Fruit fly (Drosophila melanogaster) whole organism, embryonic: ENCODE results near the gene CG45218.

Experiments used
- BtbVII ChIP-seq: fragments of 200-800 bp; sonication (Bioruptor generic); optimal IDR thresholded peaks from 3 replicates; lab custom pipeline; 2017; ENCODE audit warnings: missing biosample characterization, mild to moderate bottlenecking, missing genetic modification characterization
- CG10321 ChIP-seq: fragments of 200-800 bp; sonication (Bioruptor generic); IDR thresholded peaks from 2 replicates; pipeline ENCODE4 v1.3.6; 2022; ENCODE audit warnings: missing biosample characterization, missing genetic modification characterization
- CG10543 ChIP-seq: fragments of 200-800 bp; sonication (Bioruptor generic); optimal IDR thresholded peaks from 3 replicates; lab custom pipeline; 2017; ENCODE audit warnings: missing biosample characterization, mild to moderate bottlenecking, missing genetic modification characterization, moderate library complexity
- CG10979 ChIP-seq: fragments of 200-800 bp; sonication (Bioruptor generic); optimal IDR thresholded peaks from 2 replicates; lab custom pipeline; 2018; ENCODE audit warnings: missing biosample characterization, mild to moderate bottlenecking, missing genetic modification characterization, moderate library complexity
- CG12659 ChIP-seq: fragments of 200-800 bp; sonication (Bioruptor generic); optimal IDR thresholded peaks from 3 replicates; lab custom pipeline; 2017; ENCODE audit warnings: mild to moderate bottlenecking, missing biosample characterization, missing genetic modification reagents, missing genetic modification characterization
- CG14667 ChIP-seq: fragments of 200-800 bp; sonication (Bioruptor generic); IDR thresholded peaks from 2 replicates; pipeline ENCODE4 v1.3.6; 2022; ENCODE audit warnings: missing biosample characterization, missing genetic modification characterization
- CG14710 ChIP-seq: fragments of 200-800 bp; sonication (Bioruptor generic); optimal IDR thresholded peaks from 3 replicates; lab custom pipeline; 2019; ENCODE audit warnings: missing biosample characterization, mild to moderate bottlenecking, missing genetic modification characterization, moderate library complexity
- CG17359 ChIP-seq: fragments of 200-800 bp; sonication (Bioruptor generic); optimal IDR thresholded peaks from 3 replicates; lab custom pipeline; 2018; ENCODE audit warnings: missing biosample characterization, mild to moderate bottlenecking, missing genetic modification characterization, moderate library complexity
- CG18011 ChIP-seq: fragments of 200-800 bp; sonication (Bioruptor generic); optimal IDR thresholded peaks from 2 replicates; lab custom pipeline; 2017; ENCODE audit warnings: missing biosample characterization, missing genetic modification characterization, mild to moderate bottlenecking, moderate library complexity, missing genotype
- CG18262 ChIP-seq: fragments of 200-800 bp; optimal IDR thresholded peaks from 3 replicates; lab custom pipeline; 2019; ENCODE audit warnings: missing biosample characterization, mild to moderate bottlenecking, missing genetic modification characterization, moderate library complexity
- CG2129 ChIP-seq: fragments of 200-800 bp; sonication (Bioruptor generic); IDR thresholded peaks from 2 replicates; pipeline ENCODE4 v1.3.6; 2022; ENCODE audit warnings: missing biosample characterization, missing genetic modification characterization; ENCODE audit not compliant: partially characterized antibody
- CG2199 ChIP-seq: fragments of 200-800 bp; sonication (Bioruptor generic); IDR thresholded peaks from 3 replicates; pipeline ENCODE4 v1.3.6; 2022; ENCODE audit warnings: missing biosample characterization, missing genetic modification characterization
- CG2678 ChIP-seq: fragments of 200-800 bp; sonication (Bioruptor generic); optimal IDR thresholded peaks from 3 replicates; lab custom pipeline; 2019; ENCODE audit warnings: missing biosample characterization, mild to moderate bottlenecking, missing genetic modification characterization, moderate library complexity
- CG3163 ChIP-seq: fragments of 200-800 bp; sonication (Bioruptor generic); optimal IDR thresholded peaks from 3 replicates; lab custom pipeline; 2016; ENCODE audit warnings: missing biosample characterization, missing genetic modification characterization
- CG32532 ChIP-seq: fragments of 200-800 bp; sonication (Bioruptor generic); IDR thresholded peaks from 2 replicates; pipeline ENCODE4 v1.3.6; 2022; ENCODE audit warnings: missing biosample characterization, missing genetic modification characterization
- CG32767 ChIP-seq: fragments of 200-800 bp; sonication (Bioruptor generic); IDR thresholded peaks from 2 replicates; pipeline ENCODE4 v1.3.6; 2022; ENCODE audit warnings: missing biosample characterization, missing genetic modification characterization
- CG4328 ChIP-seq: fragments of 200-800 bp; sonication (Bioruptor generic); optimal IDR thresholded peaks from 3 replicates; lab custom pipeline; 2017; ENCODE audit warnings: missing biosample characterization, missing genetic modification reagents, missing genetic modification characterization
- CG4360 ChIP-seq: fragments of 200-800 bp; sonication (Bioruptor generic); IDR thresholded peaks from 2 replicates; pipeline ENCODE4 v1.3.6; 2022; ENCODE audit warnings: missing biosample characterization, missing genetic modification characterization
- CG6175 ChIP-seq: fragments of 200-800 bp; sonication (Bioruptor generic); IDR thresholded peaks from 3 replicates; pipeline ENCODE4 v1.3.6; 2022; ENCODE audit warnings: missing biosample characterization, missing genetic modification characterization
- CG6254 ChIP-seq: fragments of 200-800 bp; sonication (Bioruptor generic); optimal IDR thresholded peaks from 3 replicates; lab custom pipeline; 2017; ENCODE audit warnings: mild to moderate bottlenecking, missing biosample characterization, missing genetic modification reagents, missing genetic modification characterization
- CG6765 ChIP-seq: fragments of 200-800 bp; sonication (Bioruptor generic); optimal IDR thresholded peaks from 3 replicates; lab custom pipeline; 2017; ENCODE audit warnings: missing biosample characterization, mild to moderate bottlenecking, missing genetic modification characterization
- CG7271 ChIP-seq: fragments of 200-800 bp; sonication (Bioruptor generic); optimal IDR thresholded peaks from 2 replicates; lab custom pipeline; 2018; ENCODE audit warnings: missing biosample characterization, mild to moderate bottlenecking, missing genetic modification characterization, moderate library complexity
- CG8290 ChIP-seq, 3 experiments: fragments of 200-800 bp; sonication (Bioruptor generic); optimal IDR thresholded peaks; 2 replicates each; lab custom pipeline; 2016 to 2019; ENCODE audit warnings: missing biosample characterization in 3 of 3, missing genetic modification characterization in 3 of 3, mild to moderate bottlenecking in 2 of 3, moderate library complexity in 1 of 3
- D ChIP-seq, 2 experiments: fragments of 200-800 bp in 1 of 2; fragments of >200 bp in 1 of 2; sonication (Bioruptor generic) in 1 of 2; optimal IDR thresholded peaks; 2 replicates in 1 of 2; 3 replicates in 1 of 2; lab custom pipeline; 2017; ENCODE audit warnings: mild to moderate bottlenecking in 1 of 2, missing biosample characterization in 1 of 2, missing genetic modification characterization in 1 of 2, missing genetic modification reagents in 1 of 2
- Drgx ChIP-seq: fragments of 200-800 bp; sonication (Bioruptor generic); IDR thresholded peaks from 2 replicates; pipeline ENCODE4 v1.3.6; 2022; ENCODE audit warnings: missing biosample characterization, missing genetic modification characterization
- HLH3B ChIP-seq: fragments of 200-800 bp; sonication (Bioruptor generic); IDR thresholded peaks from 2 replicates; pipeline ENCODE4 v1.3.6; 2022; ENCODE audit warnings: missing biosample characterization, missing genetic modification characterization
- Hr3 ChIP-seq: fragments of 200-800 bp; sonication (Bioruptor generic); optimal IDR thresholded peaks from 3 replicates; lab custom pipeline; 2016; ENCODE audit warnings: missing biosample characterization, missing genetic modification characterization
- MBD-R2 ChIP-seq: fragments of 200-800 bp; sonication (Bioruptor generic); IDR thresholded peaks from 2 replicates; pipeline ENCODE4 v1.3.6; 2022; ENCODE audit warnings: missing biosample characterization, missing genetic modification characterization
- Oaz ChIP-seq: fragments of 200-800 bp; sonication (Bioruptor generic); IDR thresholded peaks from 2 replicates; pipeline ENCODE4 v1.3.6; 2022; ENCODE audit warnings: missing biosample characterization, missing genetic modification characterization
- Opbp ChIP-seq: fragments of 200-800 bp; sonication (Bioruptor generic); IDR thresholded peaks from 3 replicates; pipeline ENCODE4 v1.3.6; 2022; ENCODE audit warnings: missing biosample characterization, missing genetic modification characterization; ENCODE audit not compliant: partially characterized antibody
- Pdp1 ChIP-seq, 2 experiments: fragments of 200-800 bp; sonication (Bioruptor generic); optimal IDR thresholded peaks; 3 replicates each; lab custom pipeline; 2016; ENCODE audit warnings: missing biosample characterization in 2 of 2, missing genetic modification characterization in 2 of 2, mild to moderate bottlenecking in 1 of 2, moderate library complexity in 1 of 2
- Ptx1 ChIP-seq: fragments of 200-800 bp; sonication (Bioruptor generic); IDR thresholded peaks from 2 replicates; pipeline ENCODE4 v1.3.6; 2022; ENCODE audit warnings: missing biosample characterization, missing genetic modification characterization
- Sin3A ChIP-seq: fragments of >200 bp; optimal IDR thresholded peaks from 2 replicates; lab custom pipeline; 2018
- ato ChIP-seq: fragments of 200-800 bp; sonication (Bioruptor generic); IDR thresholded peaks from 2 replicates; pipeline ENCODE4 v1.3.6; 2022; ENCODE audit warnings: missing biosample characterization, missing genetic modification characterization; ENCODE audit not compliant: partially characterized antibody
- bigmax ChIP-seq: fragments of 200-800 bp; sonication (Bioruptor generic); optimal IDR thresholded peaks from 2 replicates; lab custom pipeline; 2018; ENCODE audit warnings: missing biosample characterization, mild to moderate bottlenecking, missing genetic modification characterization
- ci ChIP-seq: fragments of 200-800 bp; sonication (Bioruptor generic); IDR thresholded peaks from 3 replicates; pipeline ENCODE4 v1.3.6; 2022; ENCODE audit warnings: missing biosample characterization, missing genetic modification characterization
- h ChIP-seq: fragments of >200 bp; optimal IDR thresholded peaks from 2 replicates; lab custom pipeline; 2017
- her ChIP-seq: fragments of 200-800 bp; sonication (Bioruptor generic); optimal IDR thresholded peaks from 2 replicates; lab custom pipeline; 2016; ENCODE audit warnings: missing biosample characterization, missing genetic modification characterization
- kay ChIP-seq: fragments of 200-800 bp; sonication (Bioruptor generic); optimal IDR thresholded peaks from 2 replicates; lab custom pipeline; 2016; ENCODE audit warnings: missing biosample characterization, missing genetic modification characterization
- kni ChIP-seq: fragments of 200-800 bp; sonication (Bioruptor generic); optimal IDR thresholded peaks from 3 replicates; lab custom pipeline; 2017; ENCODE audit warnings: mild to moderate bottlenecking, missing biosample characterization, missing genetic modification reagents, missing genetic modification characterization
- nerfin-2 ChIP-seq: fragments of 200-800 bp; sonication (Bioruptor generic); IDR thresholded peaks from 2 replicates; pipeline ENCODE4 v1.3.6; 2022; ENCODE audit warnings: missing biosample characterization, missing genetic modification characterization; ENCODE audit not compliant: partially characterized antibody
- nmo ChIP-seq: fragments of 200-800 bp; sonication (Bioruptor generic); optimal IDR thresholded peaks from 2 replicates; lab custom pipeline; 2018; ENCODE audit warnings: missing biosample characterization, mild to moderate bottlenecking, missing genetic modification characterization, moderate library complexity
- seq ChIP-seq: fragments of 200-800 bp; sonication (Bioruptor generic); IDR thresholded peaks from 2 replicates; pipeline ENCODE4 v1.3.6; 2022; ENCODE audit warnings: missing biosample characterization, missing genetic modification characterization
- ssp ChIP-seq: fragments of 200-800 bp; sonication (Bioruptor generic); IDR thresholded peaks from 2 replicates; pipeline ENCODE4 v1.3.6; 2022; ENCODE audit warnings: missing biosample characterization, missing genetic modification characterization
- sug ChIP-seq: fragments of 200-800 bp; optimal IDR thresholded peaks from 2 replicates; lab custom pipeline; 2019; ENCODE audit warnings: missing biosample characterization, mild to moderate bottlenecking, missing genetic modification characterization, moderate library complexity
- vvl ChIP-seq: fragments of 200-800 bp; sonication (Bioruptor generic); IDR thresholded peaks from 2 replicates; pipeline ENCODE4 v1.3.6; 2022; ENCODE audit warnings: missing biosample characterization, missing genetic modification characterization
- zf30C ChIP-seq: fragments of 200-800 bp; sonication (Bioruptor generic); optimal IDR thresholded peaks from 3 replicates; lab custom pipeline; 2018; ENCODE audit warnings: missing biosample characterization, mild to moderate bottlenecking, missing genetic modification characterization

Gene CG45218

DNA sequence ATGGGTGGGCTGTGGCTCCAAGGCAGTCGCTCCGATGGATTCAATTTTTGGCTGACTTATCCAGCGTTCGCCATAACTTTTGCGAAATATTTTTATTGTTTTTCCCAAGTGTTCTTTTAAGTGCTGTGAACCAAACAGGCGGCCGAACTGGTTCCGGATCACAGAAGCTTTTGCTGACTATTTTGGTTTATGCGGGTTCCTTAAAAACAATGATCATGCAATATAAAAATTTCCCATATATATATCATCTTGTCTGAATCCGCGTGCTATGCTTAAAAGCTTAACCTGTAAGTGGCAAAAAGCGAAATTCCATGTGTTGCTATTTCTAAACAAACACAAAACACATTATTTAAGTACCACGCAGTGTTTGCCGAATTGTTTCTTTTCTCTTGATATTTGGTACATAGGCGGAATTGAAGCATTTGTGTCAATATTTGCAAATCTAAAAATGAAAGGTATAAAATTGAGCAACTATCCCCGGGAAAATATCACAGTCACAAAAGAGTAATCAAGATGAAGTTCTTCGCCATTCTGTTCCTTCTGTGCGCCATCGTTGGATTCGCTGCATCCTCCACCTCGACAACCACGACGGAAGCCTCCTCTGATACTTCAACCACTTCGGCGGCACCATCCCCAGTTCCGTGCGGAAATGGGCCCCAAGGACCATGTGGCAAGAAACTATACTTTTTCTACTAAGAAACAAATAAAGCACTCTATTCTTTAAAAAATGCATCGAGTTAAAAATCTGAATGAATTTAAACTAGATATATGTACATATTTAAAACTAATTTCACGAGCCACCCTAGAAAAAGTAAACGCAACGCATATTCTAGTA is 29.5 kb upstream of the CG45218 start, which contains the start of the genes CG6276 and CG44040 (continued):
- TF ChIP-seq CG6765, result peak; percentile 73
- peak; percentile 36 for TF ChIP-seq Hr3 (GFP tag; lab: Kevin White, UChicago)
- no peak for TF ChIP-seq D (optimal IDR thresholded peaks at IDR 0.05; lab: Kevin White, UChicago)
- peak; percentile 12 for TF ChIP-seq D (GFP tag; optimal IDR thresholded peaks at IDR 0.05; lab: Kevin White, UChicago)
- TF ChIP-seq seq (GFP tag; lab: Robert Waterston, UW), result no peak
- peak; percentile 2 for TF ChIP-seq CG3163 (GFP tag; lab: Kevin White, UChicago)
- TF ChIP-seq Oaz, result no peak

DNA sequence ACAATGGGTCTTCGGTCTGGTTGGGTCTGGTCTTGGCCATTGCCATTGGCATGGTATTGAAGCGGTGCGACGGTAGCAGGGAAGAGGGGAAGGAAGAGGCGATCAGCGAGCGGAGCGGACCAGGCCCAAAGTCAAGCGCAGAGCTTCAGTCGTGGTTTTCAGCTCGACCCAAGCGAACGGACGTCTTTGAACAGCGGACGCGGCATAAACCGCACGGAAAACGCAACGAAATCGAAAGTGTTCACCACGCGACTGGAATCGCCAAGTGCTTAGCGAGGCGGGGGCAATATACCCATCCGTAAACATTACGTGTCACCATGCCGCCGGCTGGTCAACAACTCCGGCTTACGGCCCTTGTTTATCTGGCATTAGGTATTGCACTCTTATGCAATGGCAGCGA is 25.7 kb upstream of the CG45218 start, which contains the start of gene CG14866:
TSS of gene CG14866 (plus strand) at position 146 of the 400 bp plus-strand sequence.
- TF ChIP-seq CG14667 (GFP tag; lab: Robert Waterston, UW) (no peak), CG10543 (GFP tag; lab: Kevin White, UChicago) (peak; percentile 14), CG4360 (GFP tag; lab: Robert Waterston, UW) (0 out of 2 replicates have a peak, but pooled peaks have one; percentile 25), CG18262 (no peak), ssp (GFP tag; lab: Robert Waterston, UW) (no peak), CG2129 (no peak), CG6175 (GFP tag; lab: Robert Waterston, UW) (no peak), sug (tag; lab: Kevin White, UChicago) (no peak), CG8290 (GFP tag; optimal IDR thresholded peaks at IDR 0.05; lab: Kevin White, UChicago) (no peak), CG8290 (tag; optimal IDR thresholded peaks at IDR 0.05; lab: Kevin White, UChicago) (no peak), nerfin-2 (GFP tag; lab: Robert Waterston, UW) (no peak), her (GFP tag; lab: Kevin White, UChicago) (no peak), MBD-R2 (GFP tag; lab: Robert Waterston, UW) (peak; percentile 12; the same call in 1 of the 2 replicates), Pdp1 (GFP tag; optimal IDR thresholded peaks at IDR 0.05; lab: Kevin White, UChicago) (peak in 1 of 2 experiments; percentile 15), h (no peak), CG2199 (no peak), Sin3A (lab: Kevin White, UChicago) (no peak), nmo (GFP tag; lab: Kevin White, UChicago) (no peak), CG18011 (no peak), CG4328 (GFP tag; lab: Kevin White, UChicago) (no peak), CG7271 (tag; lab: Kevin White, UChicago) (no peak), CG10979 (tag; lab: Kevin White, UChicago) (no peak), ato (no peak), CG10321 (GFP tag; lab: Robert Waterston, UW) (no peak), CG14710 (tag; lab: Kevin White, UChicago) (no peak), kay (GFP tag; lab: Kevin White, UChicago) (no peak), CG2678 (no peak), vvl (0 out of 2 replicates have a peak, but pooled peaks have one; percentile 13), CG32767 (no peak), Opbp (GFP tag; lab: Robert Waterston, UW) (no peak), zf30C (GFP tag; lab: Kevin White, UChicago) (no peak), Ptx1 (GFP tag; lab: Robert Waterston, UW) (no peak), HLH3B (GFP tag; lab: Robert Waterston, UW) (peak; percentile 8; the same call in 1 of the 2 replicates), CG17359 (tag; lab: Kevin White, UChicago) (no peak), Drgx (GFP tag; lab: Robert Waterston, UW) (0 out of 2 replicates have a peak, but pooled peaks have one; percentile 2), CG6254 (GFP tag; lab: Kevin White, UChicago) (no peak), BtbVII (GFP tag; lab: Kevin White, UChicago) (no peak), bigmax (GFP tag; lab: Kevin White, UChicago) (no peak), kni (GFP tag; lab: Kevin White, UChicago) (no peak), CG32532 (0 out of 2 replicates have a peak, but pooled peaks have one; percentile 12), CG12659 (no peak), ci (GFP tag; lab: Robert Waterston, UW) (0 out of 3 replicates have a peak, but pooled peaks have one; percentile 15)
